Fruit fly (Drosophila melanogaster) S2 (cell line): ENCODE results near the gene CG12693.
"Not testable (repeated sequence)": the region's sequence is repeated elsewhere in the genome, so short reads cannot be mapped to it uniquely, and the experiment has no call there.

ENCODE experiments used
- CG8478 ChIP-seq: fragments of >200 bp; optimal IDR thresholded peaks from 2 replicates; lab custom pipeline; 2018
- CTCF ChIP-seq, 2 experiments: fragments of >200 bp; optimal IDR thresholded peaks; 2 replicates each; lab custom pipeline; 2018

Gene CG12693

dm6 chrX:4329357-4329756 is at the start of gene CG12693:
CG12693 (minus strand) TSS chrX:4329457.
- TF ChIP-seq CTCF (optimal IDR thresholded peaks at IDR 0.05; lab: Kevin White, UChicago) (no peak), CG8478 (lab: Kevin White, UChicago) (no peak)

- no peak for TF ChIP-seq CTCF (optimal IDR thresholded peaks at IDR 0.05; lab: Kevin White, UChicago)
- TF ChIP-seq CG8478 (lab: Kevin White, UChicago): no peak
Measured at dm6 chrX:4375574-4375973, 46.3 kb upstream of the CG12693 start.

dm6 chrX:4366196-4366595 is 36.9 kb upstream of the CG12693 start, which contains the start of gene CG3626:
CG3626 (plus strand) TSS chrX:4366417.
- TF ChIP-seq CG8478 (lab: Kevin White, UChicago): no peak
- TF ChIP-seq CTCF (optimal IDR thresholded peaks at IDR 0.05; lab: Kevin White, UChicago): peak; percentile 61 to 63

- TF ChIP-seq CG8478 (lab: Kevin White, UChicago): no peak
- TF ChIP-seq CTCF (optimal IDR thresholded peaks at IDR 0.05; lab: Kevin White, UChicago): no peak
Measured at dm6 chrX:4358515-4358914, 29.3 kb upstream of the CG12693 start.

- TF ChIP-seq CG8478 (lab: Kevin White, UChicago): no peak
- no peak for TF ChIP-seq CTCF (optimal IDR thresholded peaks at IDR 0.05; lab: Kevin White, UChicago)
Measured at dm6 chrX:4329809-4330208, 552 bp upstream of the CG12693 start.

- no peak for TF ChIP-seq CG8478 (lab: Kevin White, UChicago)
- no peak for TF ChIP-seq CTCF (optimal IDR thresholded peaks at IDR 0.05; lab: Kevin White, UChicago)
Measured at dm6 chrX:4325346-4325745, 3.9 kb downstream of the CG12693 start.

- no peak for TF ChIP-seq CTCF (optimal IDR thresholded peaks at IDR 0.05; lab: Kevin White, UChicago)
- no peak for TF ChIP-seq CG8478 (lab: Kevin White, UChicago)
Measured at dm6 chrX:4324781-4325180, 4.5 kb downstream of the CG12693 start.

dm6 chrX:4323911-4324368 is 5.3 kb downstream of the CG12693 start:
- TF ChIP-seq CTCF (optimal IDR thresholded peaks at IDR 0.05; lab: Kevin White, UChicago) (no peak), CG8478 (lab: Kevin White, UChicago) (no peak)

- TF ChIP-seq CTCF (optimal IDR thresholded peaks at IDR 0.05; lab: Kevin White, UChicago): peak; percentile 47 to 52
- TF ChIP-seq CG8478 (lab: Kevin White, UChicago): no peak
Measured at dm6 chrX:4322234-4323210, 6.7 kb downstream of the CG12693 start, which contains the start of gene norpA. norpA (plus strand) TSS chrX:4322626.

- no peak for TF ChIP-seq CTCF (optimal IDR thresholded peaks at IDR 0.05; lab: Kevin White, UChicago)
Measured at dm6 chrX:4322131-4322233, 7.3 kb downstream of the CG12693 start, which contains the start of gene mRpL33. mRpL33 (minus strand) TSS chrX:4322231.

dm6 chrX:4319240-4319639 is 10.0 kb downstream of the CG12693 start, which contains the start of gene NO66:
NO66 (plus strand) TSS chrX:4319438.
- not testable (repeated sequence) for TF ChIP-seq CG8478 (lab: Kevin White, UChicago); CTCF (optimal IDR thresholded peaks at IDR 0.05; lab: Kevin White, UChicago)

dm6 chrX:4318701-4319100 is 10.6 kb downstream of the CG12693 start, which contains the start of gene mei-9:
mei-9 (minus strand) TSS chrX:4318801.
- not testable (repeated sequence) for TF ChIP-seq CG8478 (lab: Kevin White, UChicago); CTCF (optimal IDR thresholded peaks at IDR 0.05; lab: Kevin White, UChicago)

dm6 chrX:4311699-4312098 is 17.6 kb downstream of the CG12693 start, which contains the start of gene CG15579:
CG15579 (minus strand) TSS chrX:4311799.
- no peak for TF ChIP-seq CTCF (optimal IDR thresholded peaks at IDR 0.05; lab: Kevin White, UChicago)
- TF ChIP-seq CG8478 (lab: Kevin White, UChicago): no peak

- no peak for TF ChIP-seq CG8478 (lab: Kevin White, UChicago)
Measured at dm6 chrX:4305980-4306379, 23.3 kb downstream of the CG12693 start.

- no peak for TF ChIP-seq CG8478 (lab: Kevin White, UChicago)
Measured at dm6 chrX:4302246-4302645, 27.0 kb downstream of the CG12693 start, which contains the start of gene CG12692. CG12692 (minus strand) TSS chrX:4302346.

- TF ChIP-seq CG8478 (lab: Kevin White, UChicago) (no peak), CTCF (optimal IDR thresholded peaks at IDR 0.05; lab: Kevin White, UChicago) (peak; percentile 81 to 82)
Measured at dm6 chrX:4293418-4293817, 35.8 kb downstream of the CG12693 start.
